Fruit fly (Drosophila melanogaster): Measurements from ENCODE around the gene CG31344.

Gene CG31344

dm6 chr3R:15225279-15225730 is at the start of gene CG31344, which contains the start of gene Caf1-55:
CG31344 (minus strand) TSS chr3R:15225329.
Caf1-55 (plus strand) TSS chr3R:15225576.
- TF ChIP-seq CG17801 (GFP tag; optimal IDR thresholded peaks at IDR 0.05; ENCODE audit: partially characterized antibody) = peak; percentile 40

DNA sequence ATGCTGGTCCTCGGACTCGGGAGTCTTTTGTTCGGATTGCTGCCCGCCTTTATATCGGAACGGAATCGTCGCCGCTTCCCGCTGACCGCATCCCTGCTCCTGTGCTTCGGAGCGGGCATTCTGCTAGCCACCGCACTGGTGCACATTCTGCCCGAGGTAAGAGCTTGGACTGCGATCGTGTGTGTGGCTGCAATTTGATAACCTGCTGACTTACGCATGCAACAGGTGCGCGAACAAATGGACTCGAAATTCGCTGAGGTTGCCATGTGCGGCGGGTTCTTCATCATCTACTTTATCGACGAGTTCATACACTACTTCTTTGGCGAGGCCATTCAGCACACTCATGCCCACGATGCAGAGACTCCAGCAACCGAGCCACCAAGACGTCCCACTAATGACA is 43.7 kb upstream of the CG31344 start:
- no peak for TF ChIP-seq CG17801 (GFP tag; optimal IDR thresholded peaks at IDR 0.05; ENCODE audit: partially characterized antibody)

DNA sequence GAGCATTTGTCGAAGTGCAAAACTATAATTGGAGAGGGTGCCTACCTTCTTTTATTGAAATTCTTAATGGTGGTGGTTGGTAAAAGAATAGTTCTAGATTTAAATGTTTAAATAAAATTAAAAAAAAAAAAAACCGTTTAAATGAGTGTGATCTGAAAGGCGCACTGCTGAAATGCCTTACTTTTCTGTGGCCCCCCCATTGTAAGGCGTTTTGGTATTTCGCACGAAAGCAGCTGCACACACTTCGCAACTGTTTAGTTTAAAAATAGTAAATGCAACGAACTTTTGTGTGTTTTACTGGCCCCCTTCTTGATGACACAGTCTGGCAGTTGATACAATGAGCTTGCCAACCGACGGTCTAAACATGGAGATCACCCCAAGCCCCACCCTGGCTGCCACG is 43.3 kb upstream of the CG31344 start, which contains the start of the genes CG14864 and Zip88E:
CG14864 (minus strand) TSS at position 113 of the 400 bp plus-strand sequence.
Zip88E (plus strand) TSS at position 237 of the 400 bp plus-strand sequence.
- peak; percentile 21 for TF ChIP-seq CG17801 (GFP tag; optimal IDR thresholded peaks at IDR 0.05; ENCODE audit: partially characterized antibody)

dm6 chr3R:15265406-15266040 is 40.4 kb upstream of the CG31344 start, which contains the start of gene ATPsynO:
ATPsynO (plus strand) TSS chr3R:15265591.
- TF ChIP-seq CG17801 (GFP tag; optimal IDR thresholded peaks at IDR 0.05; ENCODE audit: partially characterized antibody) = peak; percentile 54

- TF ChIP-seq CG17801 (GFP tag; optimal IDR thresholded peaks at IDR 0.05; ENCODE audit: partially characterized antibody) = no peak
These were observed 38.8 kb upstream of the CG31344 start for dm6 chr3R:15263946-15264345.

DNA sequence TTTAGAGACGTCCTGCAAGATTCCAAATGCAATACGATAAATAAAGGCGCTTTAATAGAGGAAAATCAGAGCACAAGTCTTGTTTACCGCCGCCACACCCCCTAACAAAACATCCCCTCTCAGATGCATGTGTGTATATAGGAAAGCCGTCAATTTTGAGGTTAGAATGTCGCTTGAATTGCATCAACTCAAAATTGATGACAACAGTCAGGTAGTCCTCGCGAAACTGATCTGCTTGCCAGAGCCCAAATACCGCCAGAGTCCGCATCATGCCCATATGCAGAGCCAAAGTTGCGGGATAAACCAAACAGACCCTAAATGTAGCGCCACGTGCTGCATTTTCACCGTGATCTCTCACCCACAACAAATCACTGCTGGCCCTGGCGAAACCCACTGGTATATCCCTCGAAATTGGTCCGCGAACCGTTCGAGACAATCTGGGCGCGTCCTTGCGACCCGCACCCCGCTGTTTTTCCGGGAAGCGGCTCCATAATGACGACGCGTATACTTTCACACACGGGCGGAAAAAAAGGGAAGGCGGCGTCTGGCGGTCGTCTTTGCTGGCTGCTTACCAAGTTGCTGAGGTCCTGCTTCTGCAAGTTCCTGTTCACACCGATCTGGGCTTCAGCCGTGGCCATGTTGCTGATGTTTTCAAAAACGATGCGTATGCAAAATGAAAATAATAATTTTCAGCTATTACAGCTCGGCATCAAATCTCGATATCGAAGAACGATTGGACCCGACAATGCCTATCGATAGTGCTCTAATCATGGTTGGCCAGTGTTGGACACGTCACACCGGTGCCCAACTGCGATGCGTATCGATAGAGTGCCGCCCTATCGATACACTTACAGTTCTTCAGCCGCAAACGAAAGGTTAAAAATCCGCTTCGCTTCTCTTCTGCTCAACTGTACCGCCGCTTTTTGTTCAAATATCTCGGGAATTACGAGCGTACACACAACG is 37.9 kb upstream of the CG31344 start, which contains the start of the genes eIF2gamma and Set:
eIF2gamma (minus strand) TSS at position 749 of the 963 bp plus-strand sequence.
Set (plus strand) TSS at position 843 of the 963 bp plus-strand sequence.
- peak; percentile 38 for TF ChIP-seq CG17801 (GFP tag; optimal IDR thresholded peaks at IDR 0.05; ENCODE audit: partially characterized antibody)

DNA sequence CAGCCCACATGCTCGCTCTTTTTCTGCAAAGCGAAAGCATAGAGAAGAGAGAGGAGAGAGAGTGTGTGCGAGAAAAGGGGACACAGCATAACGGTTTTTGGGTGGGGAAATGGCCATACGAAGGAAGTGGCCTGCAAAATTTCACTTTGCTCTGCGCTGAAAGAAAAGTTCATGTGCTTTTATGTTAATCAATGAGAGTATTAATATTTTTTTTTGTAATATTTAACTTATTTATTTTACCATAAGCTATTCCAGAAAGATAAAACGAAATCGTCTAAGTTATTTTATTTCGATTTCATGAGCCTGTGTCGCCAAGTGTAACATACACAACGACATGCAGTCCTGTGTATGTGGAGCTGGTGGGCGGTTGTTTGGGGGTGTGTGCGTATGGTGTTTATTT is 25.3 kb upstream of the CG31344 start:
- TF ChIP-seq CG17801 (GFP tag; optimal IDR thresholded peaks at IDR 0.05; ENCODE audit: partially characterized antibody) = no peak

dm6 chr3R:15249735-15250134 is 24.6 kb upstream of the CG31344 start, which contains the start of gene CG42404:
CG42404 (plus strand) TSS chr3R:15250094.
- no peak for TF ChIP-seq CG17801 (GFP tag; optimal IDR thresholded peaks at IDR 0.05; ENCODE audit: partially characterized antibody)

DNA sequence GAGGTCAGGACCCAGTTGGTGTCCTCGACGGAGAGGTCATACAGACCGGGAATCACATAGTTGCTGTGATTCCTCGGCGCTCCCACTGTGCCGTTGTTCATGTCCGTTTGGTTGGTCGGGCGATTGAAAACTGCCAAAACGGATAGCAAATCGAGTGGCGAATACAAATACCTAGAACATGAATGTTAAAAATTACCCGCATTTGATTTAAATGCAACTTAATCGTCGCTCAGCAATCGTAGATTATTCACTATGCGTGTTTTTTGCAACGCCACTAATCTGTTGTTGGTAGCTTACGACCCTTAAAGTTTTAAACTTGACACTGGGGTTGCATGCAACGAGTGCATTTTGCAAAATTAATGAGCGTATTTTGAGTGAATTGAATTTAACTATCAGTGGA is 23.9 kb upstream of the CG31344 start, which contains the start of gene Amt:
Amt (minus strand) TSS at position 101 of the 400 bp plus-strand sequence.
- TF ChIP-seq CG17801 (GFP tag; optimal IDR thresholded peaks at IDR 0.05; ENCODE audit: partially characterized antibody) = no peak

- TF ChIP-seq CG17801 (GFP tag; optimal IDR thresholded peaks at IDR 0.05; ENCODE audit: partially characterized antibody) = no peak
These were observed 21.5 kb upstream of the CG31344 start for dm6 chr3R:15246601-15247000.

DNA sequence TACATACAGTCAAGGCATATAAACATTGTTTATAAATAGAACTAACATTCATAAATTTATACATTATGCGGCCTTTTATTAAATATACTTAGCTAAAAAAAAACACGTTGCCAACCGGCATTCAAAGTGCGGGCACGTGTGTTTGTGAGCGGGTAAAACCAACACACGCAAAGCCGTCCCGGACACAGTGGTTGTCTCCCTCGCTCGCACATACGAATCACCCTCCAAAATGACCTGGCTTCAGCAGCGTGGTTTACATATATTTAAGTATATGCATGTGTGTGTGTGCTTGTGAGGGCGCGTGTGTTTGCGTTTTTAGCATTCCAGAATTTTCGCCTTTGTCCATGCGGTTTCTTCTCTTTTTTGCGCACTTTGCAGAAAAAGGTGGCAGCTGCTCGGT is 18.3 kb upstream of the CG31344 start:
- no peak for TF ChIP-seq CG17801 (GFP tag; optimal IDR thresholded peaks at IDR 0.05; ENCODE audit: partially characterized antibody)

DNA sequence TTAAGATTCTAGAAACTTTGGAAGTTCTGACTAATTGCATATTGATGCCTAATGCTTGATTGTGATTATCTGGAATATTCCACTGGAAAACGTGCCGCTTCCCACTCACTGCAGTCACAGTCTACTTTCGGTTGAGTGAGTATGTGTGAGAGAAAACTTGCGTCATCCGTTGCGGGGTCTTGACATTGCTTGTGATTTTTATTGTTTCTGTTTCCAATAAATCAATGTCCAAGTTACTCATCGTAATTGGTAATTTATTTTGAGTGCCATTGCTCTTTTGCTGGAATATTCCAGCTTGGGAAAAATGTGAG is 17.9 kb upstream of the CG31344 start:
- TF ChIP-seq CG17801 (GFP tag; optimal IDR thresholded peaks at IDR 0.05; ENCODE audit: partially characterized antibody) = no peak

- peak; percentile 50 for TF ChIP-seq CG17801 (GFP tag; optimal IDR thresholded peaks at IDR 0.05; ENCODE audit: partially characterized antibody)
These were observed 17.3 kb upstream of the CG31344 start, which contains the start of the genes tefu and Hsc70-4 for dm6 chr3R:15242186-15243045. tefu (minus strand) TSS chr3R:15242236. Hsc70-4 (plus strand) TSS chr3R:15242687.

DNA sequence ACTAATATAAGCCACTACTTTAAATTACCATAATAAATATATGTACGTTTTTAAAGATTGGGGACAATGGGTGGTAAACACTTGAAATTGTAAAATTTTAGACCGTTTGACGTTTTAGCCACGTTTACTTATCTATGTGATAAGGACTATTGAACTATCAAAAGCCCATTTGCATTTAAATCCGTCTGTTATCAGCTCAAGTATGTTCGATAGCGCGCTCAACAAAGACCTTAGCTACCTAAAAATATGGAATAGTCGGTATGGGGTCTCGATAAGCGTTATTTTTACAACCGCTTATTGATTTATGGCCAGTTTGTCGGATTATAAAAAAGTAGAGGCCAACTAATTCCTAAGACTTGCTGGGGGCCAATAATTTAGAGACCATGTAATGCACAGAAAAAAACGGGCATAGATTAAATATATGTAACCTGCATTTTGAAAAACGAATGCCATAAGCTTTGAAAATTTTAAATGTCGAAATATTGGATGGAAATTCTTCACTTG is 6.6 kb upstream of the CG31344 start:
- no peak for TF ChIP-seq CG17801 (GFP tag; optimal IDR thresholded peaks at IDR 0.05; ENCODE audit: partially characterized antibody)
